Worm (Caenorhabditis elegans): ENCODE measurements around the gene phy-2.

DNA sequence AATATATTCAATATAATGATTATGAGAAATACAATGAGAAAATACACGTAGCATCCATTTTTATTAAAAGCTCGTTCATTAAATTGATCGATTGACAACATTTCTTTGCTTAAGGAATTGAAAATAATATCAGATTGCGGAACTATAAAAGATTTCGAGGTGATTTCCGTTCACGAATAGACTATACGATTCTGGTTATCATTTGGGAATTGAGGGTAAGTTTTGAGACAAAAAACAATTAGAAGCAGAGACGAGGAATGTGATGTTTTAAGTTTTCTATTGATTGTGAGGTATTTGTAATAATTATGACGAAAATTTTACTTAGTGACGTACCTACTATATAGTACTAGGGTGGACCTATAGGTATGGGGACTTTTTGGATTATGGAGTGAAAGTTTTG lies 23.1 kb upstream of the phy-2 start, which contains the start of gene sre-19:
- TF ChIP-seq skn-1 (tag; optimal IDR thresholded peaks at IDR 0.05) (no peak), nhr-237 (tag; optimal IDR thresholded peaks at IDR 0.05) (no peak), unc-62 (GFP tag; optimal IDR thresholded peaks at IDR 0.05) (no peak), fos-1 (tag; optimal IDR thresholded peaks at IDR 0.05) (no peak), nhr-11 (tag; optimal IDR thresholded peaks at IDR 0.05) (no peak), aly-2 (tag; optimal IDR thresholded peaks at IDR 0.05) (no peak), zag-1 (tag; optimal IDR thresholded peaks at IDR 0.05) (no peak), R02D3.7 (tag; optimal IDR thresholded peaks at IDR 0.05) (no peak), nhr-28 (tag; optimal IDR thresholded peaks at IDR 0.05) (no peak), snpc-4 (tag; optimal IDR thresholded peaks at IDR 0.05) (no peak)
